Worm (Caenorhabditis elegans): ENCODE data around the gene dct-11.

Gene dct-11

DNA sequence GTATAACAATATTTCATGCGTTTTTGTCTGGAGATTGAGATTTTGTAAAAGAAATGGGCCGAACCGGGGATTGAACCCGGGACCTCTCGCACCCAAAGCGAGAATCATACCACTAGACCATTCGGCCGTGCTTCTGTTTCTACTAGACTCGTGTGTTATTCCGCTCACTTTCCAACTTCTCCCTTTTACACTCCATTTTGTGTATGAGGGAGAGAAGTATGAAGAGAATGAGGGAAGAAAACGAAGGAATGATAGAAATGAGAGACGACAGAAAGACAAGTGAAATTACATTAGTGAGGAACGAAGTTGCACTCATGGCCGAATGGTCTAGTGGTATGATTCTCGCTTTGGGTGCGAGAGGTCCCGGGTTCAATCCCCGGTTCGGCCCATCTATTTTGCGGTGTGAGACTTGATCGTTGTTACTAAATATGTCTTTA lies 38.4 kb downstream of the dct-11 start (continued):
- peak in 1 of 2 experiments; percentile 59 for TF ChIP-seq ztf-11 (tag; optimal IDR thresholded peaks at IDR 0.05)
- no peak for TF ChIP-seq F16B12.6 (tag; optimal IDR thresholded peaks at IDR 0.05)
- TF ChIP-seq nhr-237 (tag; optimal IDR thresholded peaks at IDR 0.05): peak; percentile 42
- peak; percentile 77; the same call in 1 of the 2 replicates for TF ChIP-seq mab-9 (GFP tag; IDR thresholded peaks at IDR 0.05)
- TF ChIP-seq sox-4 (tag; optimal IDR thresholded peaks at IDR 0.05): peak; percentile 69
- TF ChIP-seq fkh-8 (tag; optimal IDR thresholded peaks at IDR 0.05): peak; percentile 70
- TF ChIP-seq nhr-90 (tag; optimal IDR thresholded peaks at IDR 0.05; ENCODE audit: poor library complexity): peak; percentile 94
- TF ChIP-seq lin-39 (tag; optimal IDR thresholded peaks at IDR 0.05): peak; percentile 59
- TF ChIP-seq aha-1 (tag; optimal IDR thresholded peaks at IDR 0.05): no peak
- TF ChIP-seq unc-62 (GFP tag; optimal IDR thresholded peaks at IDR 0.05): no peak
- no peak for TF ChIP-seq C34B4.2 (tag; optimal IDR thresholded peaks at IDR 0.05)
- no peak for TF ChIP-seq ets-5 (GFP tag; IDR thresholded peaks at IDR 0.05)
- TF ChIP-seq nhr-12 (tag; optimal IDR thresholded peaks at IDR 0.05): peak; percentile 28
- TF ChIP-seq zag-1 (tag; optimal IDR thresholded peaks at IDR 0.05): peak; percentile 44
- TF ChIP-seq isw-1 (GFP tag; IDR thresholded peaks at IDR 0.05): peak; percentile 60
- peak; percentile 19 for TF ChIP-seq fkh-10 (GFP tag; optimal IDR thresholded peaks at IDR 0.05)
- TF ChIP-seq pqm-1 (tag; optimal IDR thresholded peaks at IDR 0.05): no peak
- peak; percentile 82 for TF ChIP-seq ceh-8 (GFP tag; optimal IDR thresholded peaks at IDR 0.05)
- TF ChIP-seq mef-2 (tag; optimal IDR thresholded peaks at IDR 0.05): peak; percentile 4
- TF ChIP-seq unc-30 (tag; optimal IDR thresholded peaks at IDR 0.05): no peak
- peak; percentile 3 for TF ChIP-seq snpc-4 (tag; optimal IDR thresholded peaks at IDR 0.05)
- TF ChIP-seq pag-3 (tag; optimal IDR thresholded peaks at IDR 0.05; ENCODE audit: borderline replicate concordance, insufficient read depth): no peak
- peak; percentile 93 for TF ChIP-seq swsn-7 (tag; optimal IDR thresholded peaks at IDR 0.05)
- TF ChIP-seq nhr-85 (tag): peak; percentile 91
- TF ChIP-seq hlh-17 (GFP tag; optimal IDR thresholded peaks at IDR 0.05; ENCODE audit: borderline replicate concordance): no peak
- peak; percentile 95 for TF ChIP-seq dsc-1 (tag; optimal IDR thresholded peaks at IDR 0.05)
- peak in 3 of 6 experiments; percentile 33 to 87 (median 80) for TF ChIP-seq elt-3 (tag; optimal IDR thresholded peaks at IDR 0.05)
- TF ChIP-seq ama-1 (optimal IDR thresholded peaks at IDR 0.05): no peak
- TF ChIP-seq C04F5.9 (tag; optimal IDR thresholded peaks at IDR 0.05): peak; percentile 45
- TF ChIP-seq nhr-77 (tag; optimal IDR thresholded peaks at IDR 0.05): peak; percentile 84
- peak; percentile 78 for TF ChIP-seq zip-4 (GFP tag; optimal IDR thresholded peaks at IDR 0.05)
- TF ChIP-seq snu-23 (GFP tag; optimal IDR thresholded peaks at IDR 0.05): peak; percentile 96
- no peak for TF ChIP-seq alr-1 (tag; optimal IDR thresholded peaks at IDR 0.05; ENCODE audit: borderline replicate concordance)
- TF ChIP-seq grh-1 (GFP tag; IDR thresholded peaks at IDR 0.05): peak; percentile 70
- peak; percentile 55 for TF ChIP-seq lin-13 (GFP tag; optimal IDR thresholded peaks at IDR 0.05)
- TF ChIP-seq nhr-11 (tag; optimal IDR thresholded peaks at IDR 0.05): no peak
- peak; percentile 82 for TF ChIP-seq pax-3 (tag; optimal IDR thresholded peaks at IDR 0.05)
- TF ChIP-seq lsy-2 (tag; optimal IDR thresholded peaks at IDR 0.05): peak; percentile 68 to 86
- peak; percentile 93 for TF ChIP-seq lin-14 (GFP tag; optimal IDR thresholded peaks at IDR 0.05)
- TF ChIP-seq unc-98 (GFP tag; IDR thresholded peaks at IDR 0.05): peak; percentile 55
- TF ChIP-seq ces-1 (GFP tag; optimal IDR thresholded peaks at IDR 0.05): no peak
- peak; percentile 54 to 58 for TF ChIP-seq efl-1 (optimal IDR thresholded peaks at IDR 0.05)
- peak; percentile 26 to 95 for TF ChIP-seq efl-1 (GFP tag; optimal IDR thresholded peaks at IDR 0.05 in 1 of 2)
- TF ChIP-seq mep-1 (tag; optimal IDR thresholded peaks at IDR 0.05): peak; percentile 93
- TF ChIP-seq xbp-1 (tag; optimal IDR thresholded peaks at IDR 0.05): peak; percentile 89
- peak; percentile 80; the same call in 1 of the 2 replicates for TF ChIP-seq ceh-88 (GFP tag; IDR thresholded peaks at IDR 0.05)
- TF ChIP-seq nhr-28 (tag; optimal IDR thresholded peaks at IDR 0.05): no peak
- peak in 2 of 3 experiments; percentile 32 to 54 for TF ChIP-seq dpl-1 (GFP tag; optimal IDR thresholded peaks at IDR 0.05)
- TF ChIP-seq sptf-1 (tag; optimal IDR thresholded peaks at IDR 0.05): no peak
- TF ChIP-seq fos-1 (tag; optimal IDR thresholded peaks at IDR 0.05): peak; percentile 82
- no peak for TF ChIP-seq ceh-63 (GFP tag; optimal IDR thresholded peaks at IDR 0.05)
- peak; percentile 88 for TF ChIP-seq jun-1 (tag; optimal IDR thresholded peaks at IDR 0.05)
- TF ChIP-seq vab-15 (tag; optimal IDR thresholded peaks at IDR 0.05): peak; percentile 60

All from whole organism, L1 larva.